Fruit fly (Drosophila melanogaster) whole organism, pupa: ENCODE measurements around the gene Elovl7.

Experiments used
- CG10348 ChIP-seq: fragments of 200-800 bp; sonication (Bioruptor generic); IDR thresholded peaks from 2 replicates; pipeline ENCODE4 v1.3.6; 2022; ENCODE audit warnings: missing biosample characterization, missing genetic modification characterization
- CG12605 ChIP-seq: fragments of 200-800 bp; sonication (Bioruptor generic); IDR thresholded peaks from 2 replicates; pipeline ENCODE4 v1.3.6; 2022; ENCODE audit warnings: missing biosample characterization, missing genetic modification characterization
- CG13204 ChIP-seq: fragments of 200-800 bp; sonication (Bioruptor generic); optimal IDR thresholded peaks from 2 replicates; lab custom pipeline; 2018; ENCODE audit warnings: missing biosample characterization, mild to moderate bottlenecking, missing genetic modification characterization, moderate library complexity
- CG14655 ChIP-seq: fragments of 200-800 bp; sonication (Bioruptor generic); optimal IDR thresholded peaks from 3 replicates; lab custom pipeline; 2017; ENCODE audit warnings: mild to moderate bottlenecking, missing biosample characterization, missing genetic modification reagents, missing genetic modification characterization
- CG15710 ChIP-seq: fragments of 200-800 bp; sonication (Bioruptor generic); optimal IDR thresholded peaks from 2 replicates; lab custom pipeline; 2018; ENCODE audit warnings: missing biosample characterization, mild to moderate bottlenecking, missing genetic modification characterization, moderate library complexity
- CG17806 ChIP-seq: fragments of 200-800 bp; sonication (Bioruptor generic); optimal IDR thresholded peaks from 2 replicates; lab custom pipeline; 2018; ENCODE audit warnings: missing biosample characterization, mild to moderate bottlenecking, missing genetic modification characterization, moderate library complexity
- CG32121 ChIP-seq: fragments of 200-800 bp; sonication (Bioruptor generic); IDR thresholded peaks from 2 replicates; pipeline ENCODE4 v1.3.6; 2022; ENCODE audit warnings: missing biosample characterization, missing genetic modification characterization
- CG34367 ChIP-seq: fragments of 200-800 bp; sonication (Bioruptor generic); optimal IDR thresholded peaks from 2 replicates; lab custom pipeline; 2018; ENCODE audit warnings: missing biosample characterization, mild to moderate bottlenecking, missing genetic modification characterization
- CG4496 ChIP-seq: fragments of 200-800 bp; sonication (Bioruptor generic); IDR thresholded peaks from 3 replicates; pipeline ENCODE4 v1.3.6; 2022; ENCODE audit warnings: missing biosample characterization, missing genetic modification characterization
- CG8159 ChIP-seq: fragments of 200-800 bp; sonication (Bioruptor generic); optimal IDR thresholded peaks from 3 replicates; lab custom pipeline; 2018; ENCODE audit warnings: missing biosample characterization, mild to moderate bottlenecking, missing genetic modification characterization, moderate library complexity
- CG8301 ChIP-seq: fragments of 200-800 bp; sonication (Bioruptor generic); optimal IDR thresholded peaks from 2 replicates; lab custom pipeline; 2018; ENCODE audit warnings: missing biosample characterization, mild to moderate bottlenecking, missing genetic modification characterization
- CG9948 ChIP-seq: fragments of 200-800 bp; sonication (Bioruptor generic); optimal IDR thresholded peaks from 2 replicates; lab custom pipeline; 2018; ENCODE audit warnings: missing biosample characterization, mild to moderate bottlenecking, missing genetic modification characterization, moderate library complexity
- D1 ChIP-seq: fragments of 200-800 bp; sonication (Bioruptor generic); optimal IDR thresholded peaks from 2 replicates; lab custom pipeline; 2018; ENCODE audit warnings: missing biosample characterization, mild to moderate bottlenecking, missing genetic modification characterization, moderate library complexity
- EcR ChIP-seq: fragments of 200-800 bp; sonication (Bioruptor generic); optimal IDR thresholded peaks from 3 replicates; lab custom pipeline; 2019; ENCODE audit warnings: missing biosample characterization, missing genetic modification characterization, mild to moderate bottlenecking, moderate library complexity, missing genetic modification reagents
- Ets98B ChIP-seq: fragments of 200-800 bp; sonication (Bioruptor generic); IDR thresholded peaks from 2 replicates; pipeline ENCODE4 v1.3.6; 2022; ENCODE audit warnings: missing biosample characterization, missing genetic modification characterization
- Pif1A ChIP-seq: fragments of 200-800 bp; sonication (Bioruptor generic); optimal IDR thresholded peaks from 3 replicates; lab custom pipeline; 2016; ENCODE audit warnings: missing biosample characterization, missing genetic modification characterization
- Pif1B ChIP-seq: fragments of 200-800 bp; sonication (Bioruptor generic); optimal IDR thresholded peaks from 3 replicates; lab custom pipeline; 2016; ENCODE audit warnings: missing biosample characterization, missing genetic modification characterization
- Snoo ChIP-seq: fragments of 200-800 bp; sonication (Bioruptor generic); optimal IDR thresholded peaks from 3 replicates; lab custom pipeline; 2017; ENCODE audit warnings: missing biosample characterization, mild to moderate bottlenecking, missing genetic modification characterization, inconsistent platforms
- fd96Ca ChIP-seq: fragments of 200-800 bp; sonication (Bioruptor generic); IDR thresholded peaks from 3 replicates; pipeline ENCODE4 v1.3.6; 2022; ENCODE audit warnings: missing biosample characterization, missing genetic modification characterization
- gl ChIP-seq: fragments of 200-800 bp; sonication (Bioruptor generic); optimal IDR thresholded peaks from 2 replicates; lab custom pipeline; 2018; ENCODE audit warnings: missing biosample characterization, mild to moderate bottlenecking, missing genetic modification characterization
- rn ChIP-seq: fragments of 200-800 bp; sonication (Bioruptor generic); IDR thresholded peaks from 2 replicates; pipeline ENCODE4 v1.3.6; 2022; ENCODE audit warnings: missing biosample characterization, missing genetic modification characterization

The Elovl7 gene

DNA sequence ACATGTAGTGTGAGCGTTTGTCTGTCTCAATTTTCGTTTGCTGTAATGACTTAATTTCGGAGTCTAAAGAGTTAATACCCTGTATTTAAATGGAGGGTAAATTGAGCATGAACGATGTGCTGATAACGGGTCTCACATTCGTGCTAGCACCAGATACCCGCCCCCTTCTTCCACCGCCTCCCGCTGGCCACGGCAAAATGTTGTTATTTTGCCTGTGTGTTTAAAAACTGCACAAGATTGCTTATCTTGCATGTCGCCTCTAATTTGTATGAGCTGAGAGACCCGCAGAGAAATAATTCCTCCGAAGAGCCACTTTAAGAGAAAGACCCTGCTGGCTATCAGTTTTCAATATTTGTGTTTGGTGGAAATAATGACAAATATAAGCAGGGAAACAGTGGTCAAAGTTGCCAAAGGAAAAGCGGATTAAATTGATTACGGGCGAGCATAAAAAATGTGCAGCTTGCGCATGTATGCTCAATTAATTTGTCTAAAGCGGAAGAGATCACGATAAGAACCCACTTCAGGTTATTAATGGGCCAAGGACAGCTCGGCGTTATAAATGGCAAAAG is 30.8 kb downstream of the Elovl7 start:
- TF ChIP-seq Pif1A (GFP tag; lab: Kevin White, UChicago), result no peak
- no peak for TF ChIP-seq CG12605 (GFP tag; lab: Robert Waterston, UW)
- TF ChIP-seq Pif1B (GFP tag; lab: Kevin White, UChicago), result no peak
- TF ChIP-seq CG32121 (GFP tag; lab: Robert Waterston, UW), result no peak
- no peak for TF ChIP-seq Ets98B (GFP tag; lab: Robert Waterston, UW)
- TF ChIP-seq CG4496 (GFP tag; lab: Robert Waterston, UW), result no peak
- TF ChIP-seq CG14655 (GFP tag; lab: Kevin White, UChicago), result no peak
- no peak for TF ChIP-seq CG13204 (GFP tag; lab: Kevin White, UChicago)
- TF ChIP-seq CG15710 (tag; lab: Kevin White, UChicago), result no peak

DNA sequence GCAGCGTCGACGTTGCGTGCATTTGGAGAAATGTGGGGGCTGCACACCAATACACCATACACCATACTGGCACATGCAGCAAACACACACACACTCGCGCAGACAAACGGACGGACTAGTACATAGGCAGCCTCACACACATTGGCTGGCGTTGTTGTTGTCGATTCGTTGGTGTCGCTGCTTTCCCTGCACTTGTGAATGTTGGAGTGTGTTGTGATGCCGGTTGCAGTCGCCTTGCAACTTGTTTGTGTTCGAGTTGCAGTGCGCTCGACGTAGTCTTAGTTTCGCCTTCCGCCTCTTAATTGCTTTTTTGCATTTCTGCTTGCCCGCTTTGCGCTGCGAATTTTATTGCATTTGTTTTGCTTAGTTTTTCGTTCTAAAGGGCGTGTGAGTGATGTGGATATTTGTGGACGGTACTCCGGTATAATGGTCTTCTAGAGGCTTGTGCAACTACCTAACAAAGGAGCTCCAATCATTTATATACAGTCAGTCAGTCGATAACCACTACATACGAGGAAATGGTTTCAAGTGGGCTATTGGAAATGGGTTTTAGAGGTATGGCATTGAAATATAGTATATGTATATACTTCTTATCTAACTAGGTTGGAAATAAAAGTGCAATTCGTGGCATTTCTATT is 32.0 kb downstream of the Elovl7 start:
- no peak for TF ChIP-seq Pif1A (GFP tag; lab: Kevin White, UChicago)
- TF ChIP-seq CG15710 (tag; lab: Kevin White, UChicago), result no peak
- TF ChIP-seq CG4496 (GFP tag; lab: Robert Waterston, UW), result 0 out of 3 replicates have a peak, but pooled peaks have one; percentile 39
- no peak for TF ChIP-seq CG17806 (tag; lab: Kevin White, UChicago)
- TF ChIP-seq D1 (tag; lab: Kevin White, UChicago), result no peak
- TF ChIP-seq CG9948 (tag; lab: Kevin White, UChicago), result no peak
- no peak for TF ChIP-seq CG12605 (GFP tag; lab: Robert Waterston, UW)
- no peak; the same call in 1 of the 2 replicates for TF ChIP-seq rn (GFP tag; lab: Robert Waterston, UW)
- no peak for TF ChIP-seq EcR (GFP tag; lab: Kevin White, UChicago)
- no peak for TF ChIP-seq CG8301 (tag; lab: Kevin White, UChicago)
- no peak for TF ChIP-seq gl (tag; lab: Kevin White, UChicago)
- no peak for TF ChIP-seq Snoo
- TF ChIP-seq Pif1B (GFP tag; lab: Kevin White, UChicago), result no peak
- TF ChIP-seq CG8159, result no peak
- TF ChIP-seq Ets98B (GFP tag; lab: Robert Waterston, UW), result no peak; the same call in 1 of the 2 replicates
- TF ChIP-seq CG13204 (GFP tag; lab: Kevin White, UChicago), result peak; percentile 58
- no peak for TF ChIP-seq CG34367
- no peak for TF ChIP-seq CG14655 (GFP tag; lab: Kevin White, UChicago)
- peak; percentile 43; the same call in 1 of the 2 replicates for TF ChIP-seq CG32121 (GFP tag; lab: Robert Waterston, UW)
- TF ChIP-seq fd96Ca, result no peak

DNA sequence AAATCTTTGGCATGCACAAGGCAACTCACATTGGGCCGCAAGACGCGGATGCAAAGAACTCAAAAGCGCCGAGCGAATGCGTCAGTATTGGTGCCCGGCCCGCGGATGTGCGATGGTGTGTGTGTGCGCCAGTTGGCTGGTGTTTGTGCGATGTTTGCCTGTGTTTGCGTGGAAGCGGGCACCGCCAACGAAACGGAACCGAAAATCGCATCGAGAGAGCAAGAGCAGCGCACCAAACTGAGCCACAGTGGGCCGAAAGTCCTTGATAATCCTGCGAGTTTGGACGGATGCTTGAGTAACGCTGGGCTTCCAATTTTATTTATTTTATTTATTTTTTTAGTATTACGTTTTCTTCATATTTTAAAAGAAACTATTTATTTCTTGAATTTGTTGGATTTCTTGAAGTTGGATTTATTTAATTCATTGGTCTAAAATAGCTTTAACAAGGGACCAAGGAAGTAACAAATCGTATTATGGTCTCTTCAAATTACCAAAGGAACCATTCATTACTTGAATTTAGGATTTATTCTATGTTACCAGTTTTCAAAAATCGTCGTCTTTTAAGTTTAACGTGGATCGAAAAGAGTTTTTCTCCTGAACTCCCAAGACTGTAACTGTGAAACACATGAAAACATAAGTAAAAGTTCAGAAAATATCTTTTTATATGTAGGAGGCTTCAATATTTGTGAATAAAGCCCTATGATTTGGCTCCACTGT is 32.7 kb downstream of the Elovl7 start:
- TF ChIP-seq EcR (GFP tag; lab: Kevin White, UChicago) (no peak), CG12605 (GFP tag; lab: Robert Waterston, UW) (no peak), CG8159 (peak; percentile 82), CG8301 (tag; lab: Kevin White, UChicago) (peak; percentile 54), CG14655 (GFP tag; lab: Kevin White, UChicago) (peak; percentile 87), CG34367 (peak; percentile 55), CG17806 (tag; lab: Kevin White, UChicago) (peak; percentile 33), CG9948 (tag; lab: Kevin White, UChicago) (peak; percentile 78), Snoo (peak; percentile 73), Ets98B (GFP tag; lab: Robert Waterston, UW) (peak; percentile 49), Pif1A (GFP tag; lab: Kevin White, UChicago) (peak; percentile 15), fd96Ca (peak; percentile 76), CG32121 (GFP tag; lab: Robert Waterston, UW) (no peak), D1 (tag; lab: Kevin White, UChicago) (no peak), CG4496 (GFP tag; lab: Robert Waterston, UW) (peak; percentile 73; the same call in 2 of the 3 replicates), CG15710 (tag; lab: Kevin White, UChicago) (peak; percentile 66), CG13204 (GFP tag; lab: Kevin White, UChicago) (peak; percentile 84), CG10348 (no peak), rn (GFP tag; lab: Robert Waterston, UW) (0 out of 2 replicates have a peak, but pooled peaks have one; percentile 21), Pif1B (GFP tag; lab: Kevin White, UChicago) (peak; percentile 54), gl (tag; lab: Kevin White, UChicago) (no peak)
- TF ChIP-seq, all 21 proteins: peak for 15

- TF ChIP-seq CG13204 (GFP tag; lab: Kevin White, UChicago) (no peak), CG9948 (tag; lab: Kevin White, UChicago) (no peak), CG10348 (no peak), CG32121 (GFP tag; lab: Robert Waterston, UW) (no peak), EcR (GFP tag; lab: Kevin White, UChicago) (no peak), Pif1A (GFP tag; lab: Kevin White, UChicago) (no peak), CG4496 (GFP tag; lab: Robert Waterston, UW) (no peak), CG8159 (no peak), D1 (tag; lab: Kevin White, UChicago) (no peak), Snoo (no peak), CG15710 (tag; lab: Kevin White, UChicago) (no peak), CG14655 (GFP tag; lab: Kevin White, UChicago) (no peak), Ets98B (GFP tag; lab: Robert Waterston, UW) (no peak), fd96Ca (no peak)
Observed at dm6 chr3R:7961348-7961747, 34.3 kb downstream of the Elovl7 start.
